Fruit fly (Drosophila melanogaster): ENCODE data around the gene CG17154.

DNA sequence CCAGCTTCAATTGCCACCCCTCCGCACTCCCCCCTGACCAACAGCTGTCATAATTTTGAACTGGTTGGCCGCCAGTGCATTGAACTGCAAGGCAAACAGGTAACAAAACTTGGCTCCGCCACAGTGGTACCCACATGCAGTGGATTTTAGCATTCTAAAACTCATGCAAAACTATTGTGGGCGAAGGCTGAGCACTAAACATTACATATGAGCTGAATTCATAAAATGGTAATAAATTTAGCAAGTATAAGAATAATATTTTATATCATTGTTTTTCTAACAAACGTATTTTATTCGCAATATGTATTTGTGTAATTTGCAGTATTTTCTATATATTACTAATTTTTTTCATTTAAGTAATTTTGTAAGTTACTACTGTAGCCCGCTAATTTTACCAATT, 16.0 kb upstream of the CG17154 start:
- TF ChIP-seq EcR (GFP tag; optimal IDR thresholded peaks at IDR 0.05), result peak in 1 of 2 experiments; percentile 44
- no peak for TF ChIP-seq CG8478 (optimal IDR thresholded peaks at IDR 0.05)
- TF ChIP-seq Dll (optimal IDR thresholded peaks at IDR 0.05), result no peak
